Worm (Caenorhabditis elegans) whole organism, L2 larva: Measurements from ENCODE around the gene F55G11.1.

ENCODE experiments used
- ZK546.5 ChIP-seq: sonication (generic microtip); optimal IDR thresholded peaks from 2 replicates; lab custom pipeline; 2017; ENCODE audit warnings: missing biosample characterization, missing genetic modification characterization
- alr-1 ChIP-seq: fragments of 150-350 bp; optimal IDR thresholded peaks from 2 replicates; lab custom pipeline; 2014; ENCODE audit warnings: missing biosample characterization, missing genetic modification characterization
- elt-3 ChIP-seq: sonication (generic microtip); optimal IDR thresholded peaks from 2 replicates; lab custom pipeline; 2017; ENCODE audit warnings: missing biosample characterization, missing genetic modification characterization
- lsy-2 ChIP-seq, 2 experiments: fragments of 150-350 bp in 1 of 2; sonication (generic microtip) in 1 of 2; optimal IDR thresholded peaks; 2 replicates each; lab custom pipeline; 2014 to 2017; ENCODE audit warnings: missing biosample characterization in 2 of 2, missing genetic modification characterization in 2 of 2
- nhr-12 ChIP-seq: fragments of 150-350 bp; optimal IDR thresholded peaks from 2 replicates; lab custom pipeline; 2014; ENCODE audit warnings: missing biosample characterization, missing genetic modification characterization
- nhr-23 ChIP-seq: fragments of 150-350 bp; optimal IDR thresholded peaks from 2 replicates; lab custom pipeline; 2014; ENCODE audit warnings: missing biosample characterization, missing genetic modification reagents, missing genetic modification characterization
- nhr-237 ChIP-seq: fragments of 150-350 bp; optimal IDR thresholded peaks from 2 replicates; lab custom pipeline; 2014; ENCODE audit warnings: missing biosample characterization, missing genetic modification characterization
- nhr-25 ChIP-seq: fragments of 150-350 bp; sonication (generic microtip); optimal IDR thresholded peaks from 3 replicates; lab custom pipeline; 2014; ENCODE audit warnings: missing biosample characterization, missing genetic modification characterization
- unc-62 ChIP-seq: fragments of 150-350 bp; optimal IDR thresholded peaks from 2 replicates; lab custom pipeline; 2014; ENCODE audit warnings: missing biosample characterization, missing genetic modification reagents, missing genetic modification characterization

ce11 chrIV:12995886-12996285, 49.5 kb upstream of the F55G11.1 start, which contains the start of gene K10D11.7:
- TF ChIP-seq alr-1 (tag; lab: Kevin White, UChicago): no peak
- no peak for TF ChIP-seq lsy-2 (tag; optimal IDR thresholded peaks at IDR 0.05; lab: Kevin White, UChicago)
- TF ChIP-seq unc-62 (GFP tag; lab: Kevin White, UChicago): no peak
- no peak for TF ChIP-seq elt-3 (tag; lab: Kevin White, UChicago)
- TF ChIP-seq nhr-237 (tag; lab: Kevin White, UChicago): no peak
- TF ChIP-seq nhr-23 (tag; lab: Kevin White, UChicago): no peak
- TF ChIP-seq nhr-12 (tag; lab: Kevin White, UChicago): no peak
- no peak for TF ChIP-seq ZK546.5 (tag; lab: Kevin White, UChicago)
- TF ChIP-seq nhr-25: no peak
